Fruit fly (Drosophila melanogaster) whole organism, wandering third instar larva: Measurements from ENCODE around the gene Rbsn-5.

ENCODE experiments used
- Abd-B ChIP-seq: fragments of >200 bp; optimal IDR thresholded peaks from 2 replicates; lab custom pipeline; 2017; ENCODE audit warnings: missing biosample characterization, missing genetic modification characterization
- CG32264 ChIP-seq: fragments of 200-800 bp; sonication (Bioruptor generic); optimal IDR thresholded peaks from 2 replicates; lab custom pipeline; 2016; ENCODE audit warnings: missing biosample characterization, missing genetic modification characterization
- CG9705 ChIP-seq: fragments of 200-800 bp; sonication (Bioruptor generic); optimal IDR thresholded peaks from 2 replicates; lab custom pipeline; 2018; ENCODE audit warnings: missing biosample characterization, mild to moderate bottlenecking, missing genetic modification characterization
- CrebA ChIP-seq: fragments of 200-800 bp; sonication (Bioruptor generic); optimal IDR thresholded peaks from 2 replicates; lab custom pipeline; 2016; ENCODE audit warnings: missing biosample characterization, mild to moderate bottlenecking, missing genetic modification characterization, borderline replicate concordance
- Dfd ChIP-seq: fragments of >200 bp; optimal IDR thresholded peaks from 2 replicates; lab custom pipeline; 2017; ENCODE audit warnings: missing biosample characterization, missing genetic modification characterization
- Dif ChIP-seq: fragments of 200-275, 200-300 bp; sonication (Bioruptor generic); optimal IDR thresholded peaks from 2 replicates; lab custom pipeline; 2018; ENCODE audit warnings: missing biosample characterization, missing genetic modification characterization; ENCODE audit not compliant: partially characterized antibody
- GATAd ChIP-seq: sonication (Bioruptor generic); optimal IDR thresholded peaks from 2 replicates; lab custom pipeline; 2016; ENCODE audit warnings: missing biosample characterization, missing genetic modification characterization
- HLH106 ChIP-seq: fragments of 200-800 bp; optimal IDR thresholded peaks from 3 replicates; lab custom pipeline; 2019; ENCODE audit warnings: missing biosample characterization, mild to moderate bottlenecking, missing genetic modification characterization, moderate library complexity
- Hnf4 ChIP-seq: fragments of 200-800 bp; sonication (Bioruptor generic); optimal IDR thresholded peaks from 2 replicates; lab custom pipeline; 2016; ENCODE audit warnings: missing biosample characterization, mild to moderate bottlenecking, missing genetic modification characterization
- Hr78 ChIP-seq: fragments of >200 bp; optimal IDR thresholded peaks from 2 replicates; lab custom pipeline; 2017; ENCODE audit warnings: missing biosample characterization, missing genetic modification characterization
- Hr83 ChIP-seq: fragments of 200-300 bp; sonication (Bioruptor generic); optimal IDR thresholded peaks from 2 replicates; lab custom pipeline; 2016; ENCODE audit warnings: missing biosample characterization, mild to moderate bottlenecking, missing genetic modification characterization, moderate library complexity; ENCODE audit not compliant: poor library complexity, severe bottlenecking
- Jra ChIP-seq: sonication (Bioruptor generic); optimal IDR thresholded peaks from 2 replicates; lab custom pipeline; 2016; ENCODE audit warnings: missing biosample characterization, missing genetic modification characterization
- Mio ChIP-seq: sonication (Bioruptor generic); optimal IDR thresholded peaks from 2 replicates; lab custom pipeline; 2016; ENCODE audit warnings: missing biosample characterization, missing genetic modification characterization
- Myc ChIP-seq: fragments of >200 bp; optimal IDR thresholded peaks from 2 replicates; lab custom pipeline; 2017
- N ChIP-seq: fragments of >200 bp; optimal IDR thresholded peaks from 2 replicates; lab custom pipeline; 2018; ENCODE audit warnings: missing biosample characterization, missing external identifiers, missing genetic modification characterization
- OdsH ChIP-seq: fragments of 200-800 bp; sonication (Bioruptor generic); optimal IDR thresholded peaks from 2 replicates; lab custom pipeline; 2016; ENCODE audit warnings: missing biosample characterization, mild to moderate bottlenecking, missing genetic modification characterization
- Rel ChIP-seq, 2 experiments: fragments of 200-800 bp; sonication (Bioruptor generic) in 1 of 2; optimal IDR thresholded peaks; 2 replicates in 1 of 2; 3 replicates in 1 of 2; lab custom pipeline; 2016 to 2019; ENCODE audit warnings: mild to moderate bottlenecking in 2 of 2, missing biosample characterization in 2 of 2, missing genetic modification characterization in 2 of 2, moderate library complexity in 1 of 2
- Sp1 ChIP-seq: fragments of 200-800 bp; sonication (Bioruptor generic); optimal IDR thresholded peaks from 3 replicates; lab custom pipeline; 2019; ENCODE audit warnings: missing biosample characterization, mild to moderate bottlenecking, missing genetic modification characterization, moderate library complexity
- Vsx2 ChIP-seq: fragments of 200-300, 225-300 bp; sonication (Bioruptor generic); optimal IDR thresholded peaks from 2 replicates; lab custom pipeline; 2018; ENCODE audit warnings: missing biosample characterization, missing genetic modification characterization; ENCODE audit not compliant: partially characterized antibody
- br ChIP-seq: fragments of 200-800 bp; sonication (Bioruptor generic); optimal IDR thresholded peaks from 2 replicates; lab custom pipeline; 2016; ENCODE audit warnings: missing biosample characterization, missing genetic modification characterization
- brk ChIP-seq: fragments of 200-800 bp; sonication (Bioruptor generic); optimal IDR thresholded peaks from 2 replicates; lab custom pipeline; 2016; ENCODE audit warnings: missing biosample characterization, mild to moderate bottlenecking, missing genetic modification characterization
- dl ChIP-seq, 2 experiments: fragments of 175-275, 200-275 bp in 1 of 2; fragments of 200-275 bp in 1 of 2; sonication (Bioruptor generic); optimal IDR thresholded peaks; lab custom pipeline; 2018; ENCODE audit warnings: mild to moderate bottlenecking in 2 of 2, missing biosample characterization in 2 of 2, missing genetic modification characterization in 2 of 2, moderate library complexity in 2 of 2; ENCODE audit not compliant: partially characterized antibody in 2 of 2, insufficient read depth in 1 of 2
- dmrt93B ChIP-seq: fragments of 200-800 bp; sonication (Bioruptor generic); optimal IDR thresholded peaks from 2 replicates; lab custom pipeline; 2018; ENCODE audit warnings: missing biosample characterization, mild to moderate bottlenecking, missing genetic modification characterization
- dsf ChIP-seq: sonication (Bioruptor generic); optimal IDR thresholded peaks from 2 replicates; lab custom pipeline; 2016; ENCODE audit warnings: missing biosample characterization, missing genetic modification characterization, borderline replicate concordance
- ey ChIP-seq: fragments of 200-800 bp; sonication (Bioruptor generic); optimal IDR thresholded peaks from 2 replicates; lab custom pipeline; 2016; ENCODE audit warnings: missing biosample characterization, missing genetic modification characterization
- foxo ChIP-seq, 2 experiments: fragments of 200-800 bp; sonication (Bioruptor generic); optimal IDR thresholded peaks; 2 replicates in 1 of 2; 3 replicates in 1 of 2; lab custom pipeline; 2016 to 2017; ENCODE audit warnings: missing biosample characterization in 2 of 2, missing genetic modification characterization in 2 of 2
- fru ChIP-seq: fragments of 200-800 bp; sonication (Bioruptor generic); optimal IDR thresholded peaks from 3 replicates; lab custom pipeline; 2016; ENCODE audit warnings: missing biosample characterization, mild to moderate bottlenecking, missing genetic modification characterization
- h ChIP-seq: fragments of 200-800 bp; sonication (Bioruptor generic); optimal IDR thresholded peaks from 3 replicates; lab custom pipeline; 2016; ENCODE audit warnings: missing biosample characterization, mild to moderate bottlenecking, missing genetic modification characterization
- jim ChIP-seq: fragments of 175-275, 200-325 bp; sonication (Bioruptor generic); optimal IDR thresholded peaks from 2 replicates; lab custom pipeline; 2016; ENCODE audit warnings: missing biosample characterization, mild to moderate bottlenecking, missing genetic modification characterization
- lola ChIP-seq: fragments of >200 bp; optimal IDR thresholded peaks from 2 replicates; lab custom pipeline; 2017; ENCODE audit warnings: missing biosample characterization, missing genetic modification characterization
- pan ChIP-seq: fragments of >200 bp; optimal IDR thresholded peaks from 2 replicates; lab custom pipeline; 2017
- psq ChIP-seq: fragments of 200-800 bp; sonication (Bioruptor generic); optimal IDR thresholded peaks from 3 replicates; lab custom pipeline; 2017; ENCODE audit warnings: missing biosample characterization, mild to moderate bottlenecking, missing genetic modification characterization, moderate library complexity
- rgr ChIP-seq: fragments of 200-800 bp; sonication (Bioruptor generic); optimal IDR thresholded peaks from 3 replicates; lab custom pipeline; 2016; ENCODE audit warnings: missing biosample characterization, mild to moderate bottlenecking, missing genetic modification characterization
- sage ChIP-seq: fragments of 200-800 bp; sonication (Bioruptor generic); optimal IDR thresholded peaks from 2 replicates; lab custom pipeline; 2016; ENCODE audit warnings: missing biosample characterization, mild to moderate bottlenecking, missing genetic modification characterization
- sv ChIP-seq: fragments of 200-800 bp; sonication (Bioruptor generic); optimal IDR thresholded peaks from 3 replicates; lab custom pipeline; 2016; ENCODE audit warnings: missing biosample characterization, missing genetic modification characterization
- tai ChIP-seq: sonication (Bioruptor generic); optimal IDR thresholded peaks from 2 replicates; lab custom pipeline; 2016; ENCODE audit warnings: missing biosample characterization, missing genetic modification characterization
- usp ChIP-seq: fragments of >200 bp; optimal IDR thresholded peaks from 2 replicates; lab custom pipeline; 2017; ENCODE audit warnings: missing biosample characterization, missing genetic modification characterization
- woc ChIP-seq: sonication (Bioruptor generic); optimal IDR thresholded peaks from 2 replicates; lab custom pipeline; 2016; ENCODE audit warnings: missing biosample characterization, mild to moderate bottlenecking, missing genetic modification characterization

Gene Rbsn-5

DNA sequence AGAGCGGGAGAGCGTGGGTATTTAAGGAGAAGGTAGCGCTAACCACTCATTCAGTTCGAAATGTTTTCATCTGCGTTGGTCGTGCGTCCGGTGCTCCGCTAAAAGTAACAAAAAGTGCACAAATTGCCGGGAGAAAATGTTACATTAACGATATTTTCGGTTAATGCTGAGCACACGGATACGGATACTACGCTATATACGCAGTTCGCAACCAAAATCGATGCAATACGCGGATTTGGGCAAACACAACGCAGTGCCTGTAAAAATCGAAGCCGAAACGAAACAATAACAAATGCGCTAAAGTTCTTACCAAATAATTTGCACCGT lies 3.4 kb downstream of the Rbsn-5 start, which contains the start of gene Piezo:
Gene Piezo, plus strand, starts transcription at position 49 of the 327 bp plus-strand sequence.
- TF ChIP-seq Vsx2 (GFP tag; lab: Kevin White, UChicago) (no peak), Hr83 (GFP tag; lab: Kevin White, UChicago) (peak; percentile 23), GATAd (GFP tag; lab: Kevin White, UChicago) (no peak), Dfd (GFP tag; lab: Kevin White, UChicago) (no peak), woc (GFP tag; lab: Kevin White, UChicago) (no peak), Sp1 (GFP tag; lab: Kevin White, UChicago) (no peak), Dif (peak; percentile 9), CG9705 (no peak), h (GFP tag; lab: Kevin White, UChicago) (no peak), brk (no peak), rgr (no peak), ey (no peak), pan (no peak), jim (GFP tag; lab: Kevin White, UChicago) (no peak), Hnf4 (no peak), dl (GFP tag; optimal IDR thresholded peaks at IDR 0.05; lab: Kevin White, UChicago; ENCODE audit: insufficient read depth in 1 of 2, partially characterized antibody in 2 of 2) (peak in 1 of 2 experiments; percentile 10), Hr78 (GFP tag; lab: Kevin White, UChicago) (no peak), N (GFP tag; lab: Kevin White, UChicago) (no peak), psq (GFP tag; lab: Kevin White, UChicago) (no peak), foxo (GFP tag; optimal IDR thresholded peaks at IDR 0.05; lab: Kevin White, UChicago) (no peak), dsf (GFP tag; lab: Kevin White, UChicago) (no peak), sv (no peak), Jra (GFP tag; lab: Kevin White, UChicago) (no peak)
- TF ChIP-seq, all 38 proteins: peak for 3

DNA sequence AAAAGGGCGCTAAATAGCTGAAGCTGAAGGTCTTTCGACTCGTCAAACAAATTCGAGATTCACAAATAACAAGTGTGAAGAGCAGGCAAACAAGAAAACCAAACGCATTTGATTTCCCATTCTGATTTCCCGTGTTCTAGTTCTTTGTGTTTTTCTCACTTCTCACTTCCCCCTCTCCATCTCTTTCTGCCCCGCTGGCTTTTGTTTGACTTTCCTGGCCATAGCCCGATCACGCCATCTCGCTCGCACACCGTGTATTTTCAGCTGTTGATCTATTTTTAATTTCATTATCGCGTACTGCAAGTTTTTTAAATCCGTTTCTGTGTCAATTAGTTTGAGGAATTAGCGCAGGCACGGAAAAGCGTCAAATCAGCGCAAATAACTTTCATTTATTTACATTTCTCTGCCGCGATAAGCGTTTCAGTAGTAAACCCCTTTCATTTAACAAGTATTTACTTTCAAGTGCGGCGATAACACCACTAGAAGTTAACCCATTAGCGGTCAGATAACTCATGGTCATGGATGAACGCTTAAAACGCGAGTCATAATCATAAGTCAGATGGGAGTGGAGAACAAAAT lies 4.0 kb downstream of the Rbsn-5 start:
- TF ChIP-seq fru (GFP tag; lab: Kevin White, UChicago): peak; percentile 6
- no peak for TF ChIP-seq tai
- TF ChIP-seq dl (GFP tag; optimal IDR thresholded peaks at IDR 0.05; lab: Kevin White, UChicago; ENCODE audit: insufficient read depth in 1 of 2, partially characterized antibody in 2 of 2): peak in 1 of 2 experiments; percentile 3

DNA sequence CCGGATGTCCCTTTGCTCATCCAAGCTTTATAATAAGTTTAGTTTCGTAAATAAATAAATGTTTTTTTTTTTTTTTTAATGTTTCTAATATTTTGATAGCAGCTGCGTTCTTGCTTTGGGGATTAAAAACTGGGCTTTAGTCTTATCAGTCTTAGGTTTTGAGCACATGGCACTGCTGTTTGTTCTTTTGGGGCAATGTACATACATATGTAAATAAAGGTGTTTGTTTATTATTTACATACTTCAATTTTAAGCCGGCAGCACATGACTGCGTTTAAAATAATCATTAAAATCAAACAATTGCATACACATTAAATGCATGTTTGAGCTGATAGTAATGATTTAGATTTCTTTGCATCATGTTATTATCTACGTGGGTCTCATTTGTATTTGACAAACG lies 4.6 kb downstream of the Rbsn-5 start:
- TF ChIP-seq OdsH (GFP tag; lab: Kevin White, UChicago) (peak; percentile 47), usp (GFP tag; lab: Kevin White, UChicago) (no peak), rgr (peak; percentile 73), lola (no peak), Vsx2 (GFP tag; lab: Kevin White, UChicago) (no peak), Hr78 (GFP tag; lab: Kevin White, UChicago) (no peak), foxo (GFP tag; optimal IDR thresholded peaks at IDR 0.05; lab: Kevin White, UChicago) (peak in 1 of 2 experiments; percentile 45), Mio (no peak), psq (GFP tag; lab: Kevin White, UChicago) (peak; percentile 41), brk (peak; percentile 63), CG9705 (no peak), Rel (GFP tag; optimal IDR thresholded peaks at IDR 0.05; lab: Kevin White, UChicago) (no peak), Rel (tag; optimal IDR thresholded peaks at IDR 0.05; lab: Kevin White, UChicago) (no peak), Dfd (GFP tag; lab: Kevin White, UChicago) (no peak), HLH106 (tag; lab: Kevin White, UChicago) (peak; percentile 5), dl (GFP tag; optimal IDR thresholded peaks at IDR 0.05; lab: Kevin White, UChicago; ENCODE audit: insufficient read depth in 1 of 2, partially characterized antibody in 2 of 2) (no peak), h (GFP tag; lab: Kevin White, UChicago) (peak; percentile 62), tai (peak; percentile 62), dmrt93B (GFP tag; lab: Kevin White, UChicago) (peak; percentile 38), jim (GFP tag; lab: Kevin White, UChicago) (no peak), Myc (no peak), Abd-B (GFP tag; lab: Kevin White, UChicago) (no peak), N (GFP tag; lab: Kevin White, UChicago) (no peak), ey (no peak), Dif (no peak), dsf (GFP tag; lab: Kevin White, UChicago) (peak; percentile 35), fru (GFP tag; lab: Kevin White, UChicago) (no peak), GATAd (GFP tag; lab: Kevin White, UChicago) (no peak), CG32264 (no peak), Hnf4 (peak; percentile 67), CrebA (no peak), woc (GFP tag; lab: Kevin White, UChicago) (no peak), sv (peak; percentile 41), pan (no peak), Sp1 (GFP tag; lab: Kevin White, UChicago) (peak; percentile 52), sage (GFP tag; lab: Kevin White, UChicago) (peak; percentile 3), Jra (GFP tag; lab: Kevin White, UChicago) (peak; percentile 61), br (GFP tag; lab: Kevin White, UChicago) (peak; percentile 19), Hr83 (GFP tag; lab: Kevin White, UChicago) (peak; percentile 96)
